Fruit fly (Drosophila melanogaster) whole organism, pupa: ENCODE data around the gene dob.

Experiments
- CG4496 ChIP-seq: fragments of 200-800 bp; sonication (Bioruptor generic); IDR thresholded peaks from 3 replicates; pipeline ENCODE4 v1.3.6; 2022; ENCODE audit warnings: missing biosample characterization, missing genetic modification characterization
- Pif1B ChIP-seq: fragments of 200-800 bp; sonication (Bioruptor generic); optimal IDR thresholded peaks from 3 replicates; lab custom pipeline; 2016; ENCODE audit warnings: missing biosample characterization, missing genetic modification characterization

DNA sequence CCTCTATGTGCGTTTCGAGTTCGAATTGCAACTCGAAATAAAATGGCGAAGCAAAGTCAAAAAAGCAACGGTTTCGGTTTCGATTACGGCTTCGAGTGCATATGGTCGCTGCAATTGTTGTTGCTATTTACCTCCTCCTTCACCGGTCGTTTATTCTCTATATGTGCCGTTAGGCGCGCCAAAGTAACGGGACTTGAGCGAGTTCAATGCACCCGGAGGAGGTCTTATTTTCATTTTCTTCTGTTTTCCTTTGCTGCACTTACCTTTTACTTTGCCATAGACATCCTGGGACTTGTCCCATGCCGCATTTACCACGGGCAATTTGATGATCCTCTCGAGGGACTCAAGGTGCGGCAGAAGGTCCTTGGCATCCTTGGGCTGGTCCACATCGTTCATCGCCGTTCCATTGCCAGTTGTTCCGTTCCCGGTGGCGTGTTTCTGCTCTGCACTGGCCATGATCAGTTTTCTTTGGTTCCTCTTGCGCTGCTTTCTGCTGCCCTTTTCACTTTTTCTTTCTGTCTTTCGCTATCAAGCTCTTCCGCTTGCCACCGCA lies 8.8 kb downstream of the dob start:
- TF ChIP-seq Pif1B (no peak), CG4496 (no peak)
